Fruit fly (Drosophila melanogaster) whole organism, embryonic: ENCODE measurements around the gene CG5246.

Experiments used
- Atf6 ChIP-seq: fragments of 200-800 bp; sonication (Bioruptor generic); IDR thresholded peaks from 2 replicates; pipeline ENCODE4 v1.3.6; 2022; ENCODE audit warnings: missing biosample characterization, missing genetic modification characterization
- CG11504 ChIP-seq: fragments of 200-800 bp; sonication (Bioruptor generic); optimal IDR thresholded peaks from 3 replicates; lab custom pipeline; 2019; ENCODE audit warnings: missing biosample characterization, mild to moderate bottlenecking, missing genetic modification characterization, moderate library complexity
- CG12219 ChIP-seq: fragments of 200-800 bp; sonication (Bioruptor generic); optimal IDR thresholded peaks from 3 replicates; lab custom pipeline; 2018; ENCODE audit warnings: missing biosample characterization, mild to moderate bottlenecking, missing genetic modification characterization
- CG13424 ChIP-seq: fragments of 200-800 bp; sonication (Bioruptor generic); optimal IDR thresholded peaks from 2 replicates; lab custom pipeline; 2019; ENCODE audit warnings: missing biosample characterization, mild to moderate bottlenecking, missing genetic modification characterization, moderate library complexity
- CG17328 ChIP-seq: fragments of 200-800 bp; sonication (Bioruptor generic); IDR thresholded peaks from 2 replicates; pipeline ENCODE4 v1.3.6; 2022; ENCODE audit warnings: missing biosample characterization, missing genetic modification characterization
- CG18599 ChIP-seq: fragments of 200-800 bp; sonication (Bioruptor generic); optimal IDR thresholded peaks from 3 replicates; lab custom pipeline; 2017; ENCODE audit warnings: missing biosample characterization, missing genetic modification characterization, mild to moderate bottlenecking, moderate library complexity, missing genetic modification reagents
- CG32532 ChIP-seq: fragments of 200-800 bp; sonication (Bioruptor generic); IDR thresholded peaks from 2 replicates; pipeline ENCODE4 v1.3.6; 2022; ENCODE audit warnings: missing biosample characterization, missing genetic modification characterization
- CG3281 ChIP-seq: fragments of 200-800 bp; sonication (Bioruptor generic); optimal IDR thresholded peaks from 3 replicates; lab custom pipeline; 2017; ENCODE audit warnings: missing biosample characterization, mild to moderate bottlenecking, missing genetic modification characterization
- CG33213 ChIP-seq: fragments of 200-800 bp; sonication (Bioruptor generic); optimal IDR thresholded peaks from 3 replicates; lab custom pipeline; 2016; ENCODE audit warnings: missing biosample characterization, missing genetic modification characterization
- CG4617 ChIP-seq: fragments of 200-800 bp; sonication (Bioruptor generic); optimal IDR thresholded peaks from 3 replicates; lab custom pipeline; 2016; ENCODE audit warnings: missing biosample characterization, missing genetic modification characterization, borderline replicate concordance
- CG6689 ChIP-seq: fragments of 200-800 bp; sonication (Bioruptor generic); IDR thresholded peaks from 2 replicates; pipeline ENCODE4 v1.3.6; 2022; ENCODE audit warnings: missing biosample characterization, missing genetic modification characterization
- CG8359 ChIP-seq: fragments of 200-800 bp; sonication (Bioruptor generic); optimal IDR thresholded peaks from 2 replicates; lab custom pipeline; 2017; ENCODE audit warnings: missing biosample characterization, mild to moderate bottlenecking, missing genetic modification characterization, borderline replicate concordance
- Dek ChIP-seq: fragments of 200-800 bp; sonication (Bioruptor generic); optimal IDR thresholded peaks from 3 replicates; lab custom pipeline; 2019; ENCODE audit warnings: missing biosample characterization, mild to moderate bottlenecking, missing genetic modification characterization, moderate library complexity
- Dp ChIP-seq: fragments of 200-800 bp; sonication (Bioruptor generic); optimal IDR thresholded peaks from 2 replicates; lab custom pipeline; 2018; ENCODE audit warnings: missing biosample characterization, mild to moderate bottlenecking, missing genetic modification characterization, moderate library complexity
- Hand ChIP-seq: fragments of 200-800 bp; sonication (Bioruptor generic); optimal IDR thresholded peaks from 2 replicates; lab custom pipeline; 2017; ENCODE audit warnings: mild to moderate bottlenecking, missing biosample characterization, missing genetic modification reagents, missing genetic modification characterization
- Hmr ChIP-seq: fragments of 200-800 bp; sonication (Bioruptor generic); optimal IDR thresholded peaks from 3 replicates; lab custom pipeline; 2017; ENCODE audit warnings: mild to moderate bottlenecking, missing biosample characterization, missing genetic modification reagents, missing genetic modification characterization
- Hr3 ChIP-seq: fragments of 200-800 bp; sonication (Bioruptor generic); optimal IDR thresholded peaks from 3 replicates; lab custom pipeline; 2016; ENCODE audit warnings: missing biosample characterization, missing genetic modification characterization
- Hr78 ChIP-seq, 2 experiments: fragments of 200-800 bp in 1 of 2; fragments of >200 bp in 1 of 2; sonication (Bioruptor generic) in 1 of 2; optimal IDR thresholded peaks; 2 replicates each; lab custom pipeline; 2017 to 2019; ENCODE audit warnings: missing biosample characterization in 2 of 2, missing genetic modification characterization in 2 of 2, mild to moderate bottlenecking in 1 of 2, moderate library complexity in 1 of 2
- Hsf ChIP-seq: fragments of 200-800 bp; sonication (Bioruptor generic); optimal IDR thresholded peaks from 3 replicates; lab custom pipeline; 2016; ENCODE audit warnings: missing biosample characterization, missing genetic modification characterization
- Kr ChIP-seq: fragments of 200-800 bp; sonication (Bioruptor generic); optimal IDR thresholded peaks from 2 replicates; lab custom pipeline; 2017; ENCODE audit warnings: missing biosample characterization, mild to moderate bottlenecking, missing genetic modification characterization
- Lhr ChIP-seq: fragments of 200-800 bp; sonication (Bioruptor generic); optimal IDR thresholded peaks from 3 replicates; lab custom pipeline; 2017; ENCODE audit warnings: mild to moderate bottlenecking, missing biosample characterization, missing genetic modification reagents, missing genetic modification characterization
- MBD-R2 ChIP-seq: fragments of 200-800 bp; sonication (Bioruptor generic); IDR thresholded peaks from 2 replicates; pipeline ENCODE4 v1.3.6; 2022; ENCODE audit warnings: missing biosample characterization, missing genetic modification characterization
- MESR4 ChIP-seq: fragments of 200-800 bp; sonication (Bioruptor generic); optimal IDR thresholded peaks from 2 replicates; lab custom pipeline; 2018; ENCODE audit warnings: missing biosample characterization, mild to moderate bottlenecking, missing genetic modification characterization, moderate library complexity
- Meics ChIP-seq: fragments of 200-800 bp; sonication (Bioruptor generic); optimal IDR thresholded peaks from 2 replicates; lab custom pipeline; 2017; ENCODE audit warnings: missing biosample characterization, mild to moderate bottlenecking, missing genetic modification characterization
- Xrp1 ChIP-seq: fragments of 200-800 bp; sonication (Bioruptor generic); IDR thresholded peaks from 2 replicates; pipeline ENCODE4 v1.3.6; 2022; ENCODE audit warnings: missing biosample characterization, missing genetic modification characterization
- ara ChIP-seq: fragments of 200-800 bp; sonication (Bioruptor generic); IDR thresholded peaks from 2 replicates; pipeline ENCODE4 v1.3.6; 2022; ENCODE audit warnings: missing biosample characterization, missing genetic modification characterization
- cas ChIP-seq: fragments of 200-800 bp; sonication (Bioruptor generic); IDR thresholded peaks from 2 replicates; pipeline ENCODE4 v1.3.6; 2022; ENCODE audit warnings: missing biosample characterization, missing genetic modification characterization
- chm ChIP-seq: fragments of 200-800 bp; sonication (Bioruptor generic); IDR thresholded peaks from 2 replicates; pipeline ENCODE4 v1.3.6; 2022; ENCODE audit warnings: missing biosample characterization, missing genetic modification characterization
- cwo ChIP-seq: fragments of 200-800 bp; sonication (Bioruptor generic); optimal IDR thresholded peaks from 3 replicates; lab custom pipeline; 2017; ENCODE audit warnings: missing biosample characterization, missing genetic modification characterization, mild to moderate bottlenecking, moderate library complexity, missing genetic modification reagents
- danr ChIP-seq: fragments of 200-800 bp; sonication (Bioruptor generic); IDR thresholded peaks from 2 replicates; pipeline ENCODE4 v1.3.6; 2022; ENCODE audit warnings: missing biosample characterization, missing genetic modification characterization
- en ChIP-seq: fragments of 200-800 bp; sonication (Bioruptor generic); optimal IDR thresholded peaks from 2 replicates; lab custom pipeline; 2016; ENCODE audit warnings: missing biosample characterization, missing genetic modification characterization
- gsb ChIP-seq: fragments of 200-800 bp; sonication (Bioruptor generic); IDR thresholded peaks from 2 replicates; pipeline ENCODE4 v1.3.6; 2022; ENCODE audit warnings: missing biosample characterization, missing genetic modification characterization
- insv ChIP-seq, 2 experiments: fragments of 200-800 bp; sonication (Bioruptor generic); optimal IDR thresholded peaks; 3 replicates each; lab custom pipeline; 2016 to 2018; ENCODE audit warnings: missing biosample characterization in 2 of 2, missing genetic modification characterization in 2 of 2
- jumu ChIP-seq: fragments of 200-800 bp; sonication (Bioruptor generic); optimal IDR thresholded peaks from 3 replicates; lab custom pipeline; 2016; ENCODE audit warnings: missing biosample characterization, missing genetic modification characterization
- lab ChIP-seq: fragments of 200-800 bp; sonication (Bioruptor generic); optimal IDR thresholded peaks from 3 replicates; lab custom pipeline; 2017; ENCODE audit warnings: missing biosample characterization, missing genetic modification characterization, mild to moderate bottlenecking, moderate library complexity, missing genetic modification reagents
- pnt ChIP-seq: fragments of 200-800 bp; sonication (Bioruptor generic); optimal IDR thresholded peaks from 3 replicates; lab custom pipeline; 2016; ENCODE audit warnings: missing biosample characterization, missing genetic modification characterization
- rib ChIP-seq: fragments of 200-800 bp; sonication (Bioruptor generic); IDR thresholded peaks from 2 replicates; pipeline ENCODE4 v1.3.6; 2022; ENCODE audit warnings: missing biosample characterization, missing genetic modification characterization
- sens ChIP-seq: fragments of 200-800 bp; sonication (Bioruptor generic); peaks from one replicate; lab custom pipeline; 2016; ENCODE audit warnings: missing biosample characterization, missing genetic modification characterization
- sima ChIP-seq: fragments of 200-800 bp; sonication (Bioruptor generic); optimal IDR thresholded peaks from 2 replicates; lab custom pipeline; 2016; ENCODE audit warnings: missing biosample characterization, missing genetic modification characterization
- sna ChIP-seq: fragments of 200-800 bp; sonication (Bioruptor generic); IDR thresholded peaks from 2 replicates; pipeline ENCODE4 v1.3.6; 2022; ENCODE audit warnings: missing biosample characterization, missing genetic modification characterization; ENCODE audit not compliant: partially characterized antibody
- sug ChIP-seq: fragments of 200-800 bp; optimal IDR thresholded peaks from 2 replicates; lab custom pipeline; 2019; ENCODE audit warnings: missing biosample characterization, mild to moderate bottlenecking, missing genetic modification characterization, moderate library complexity
- vfl ChIP-seq: fragments of 200-800 bp; sonication (Bioruptor generic); optimal IDR thresholded peaks from 2 replicates; lab custom pipeline; 2016; ENCODE audit warnings: missing biosample characterization, missing genetic modification characterization

CG5246 gene

dm6 chr3R:17151376-17152026 is 15.6 kb downstream of the CG5246 start, which contains the start of gene CG5292 (continued):
- no peak for TF ChIP-seq en (GFP tag; lab: Kevin White, UChicago)
- no peak for TF ChIP-seq sima (GFP tag; lab: Kevin White, UChicago)
- TF ChIP-seq Dek (tag; lab: Kevin White, UChicago): peak; percentile 57
- no peak for TF ChIP-seq Kr (GFP tag; lab: Kevin White, UChicago)
- no peak for TF ChIP-seq sug
- TF ChIP-seq Hr3 (GFP tag; lab: Kevin White, UChicago): peak; percentile 46
- TF ChIP-seq CG33213 (GFP tag; lab: Kevin White, UChicago): no peak
- TF ChIP-seq cas (GFP tag; lab: Robert Waterston, UW): peak; percentile 40; the same call in 1 of the 2 replicates
- TF ChIP-seq CG32532 (GFP tag; lab: Robert Waterston, UW): peak; percentile 80
- TF ChIP-seq Lhr: peak; percentile 7
- peak; percentile 100 for TF ChIP-seq MBD-R2 (GFP tag; lab: Robert Waterston, UW)
- no peak for TF ChIP-seq danr (GFP tag; lab: Robert Waterston, UW)
- TF ChIP-seq gsb: no peak
- no peak; the same call in 1 of the 2 replicates for TF ChIP-seq Atf6 (GFP tag; lab: Robert Waterston, UW)
- no peak for TF ChIP-seq Hr78 (GFP tag; optimal IDR thresholded peaks at IDR 0.05; lab: Kevin White, UChicago)
- peak; percentile 32; the same call in 1 of the 2 replicates for TF ChIP-seq rib (GFP tag; lab: Robert Waterston, UW)
- TF ChIP-seq Dp: peak; percentile 42
- no peak for TF ChIP-seq insv (GFP tag; optimal IDR thresholded peaks at IDR 0.05; lab: Kevin White, UChicago)
- 0 out of 2 replicates have a peak, but pooled peaks have one; percentile 8 for TF ChIP-seq chm
- TF ChIP-seq sna: no peak
- peak; percentile 47; the same call in 1 of the 2 replicates for TF ChIP-seq ara (GFP tag; lab: Robert Waterston, UW)
- TF ChIP-seq MESR4 (GFP tag; lab: Kevin White, UChicago): peak; percentile 66
- TF ChIP-seq Hand: no peak
- peak; percentile 58 for TF ChIP-seq CG17328 (GFP tag; lab: Robert Waterston, UW)

- TF ChIP-seq CG13424 (tag; lab: Kevin White, UChicago): no peak
- no peak for TF ChIP-seq Hsf (GFP tag; lab: Kevin White, UChicago)
- peak; percentile 61 for TF ChIP-seq lab (GFP tag; lab: Kevin White, UChicago)
- no peak for TF ChIP-seq jumu (GFP tag; lab: Kevin White, UChicago)
- TF ChIP-seq sens: peak; percentile 26
- TF ChIP-seq vfl (GFP tag; lab: Kevin White, UChicago): no peak
- peak; percentile 21 for TF ChIP-seq Meics (GFP tag; lab: Kevin White, UChicago)
- TF ChIP-seq CG3281 (GFP tag; lab: Kevin White, UChicago): peak; percentile 8
- no peak for TF ChIP-seq Dek (tag; lab: Kevin White, UChicago)
- TF ChIP-seq CG6689 (GFP tag; lab: Robert Waterston, UW): no peak
- peak; percentile 31 for TF ChIP-seq CG11504
- peak; percentile 12 for TF ChIP-seq Hmr (GFP tag; lab: Kevin White, UChicago)
- no peak for TF ChIP-seq pnt (GFP tag; lab: Kevin White, UChicago)
- TF ChIP-seq cwo (GFP tag; lab: Kevin White, UChicago): peak; percentile 11
- TF ChIP-seq CG4617: no peak
- TF ChIP-seq CG8359 (GFP tag; lab: Kevin White, UChicago): no peak
- TF ChIP-seq CG18599 (GFP tag; lab: Kevin White, UChicago): peak; percentile 68
- TF ChIP-seq CG17328 (GFP tag; lab: Robert Waterston, UW): no peak
- no peak for TF ChIP-seq Xrp1 (GFP tag; lab: Robert Waterston, UW)
- TF ChIP-seq CG12219 (GFP tag; lab: Kevin White, UChicago): no peak
These were observed 42.2 kb downstream of the CG5246 start for dm6 chr3R:17178140-17178539.
